Fruit fly (Drosophila melanogaster) whole organism, embryonic: ENCODE measurements around the gene CG43999.

Experiments used
- Atf3 ChIP-seq: fragments of 200-800 bp; sonication (Bioruptor generic); optimal IDR thresholded peaks from 3 replicates; lab custom pipeline; 2016; ENCODE audit warnings: missing biosample characterization, missing genetic modification characterization
- BtbVII ChIP-seq: fragments of 200-800 bp; sonication (Bioruptor generic); optimal IDR thresholded peaks from 3 replicates; lab custom pipeline; 2017; ENCODE audit warnings: missing biosample characterization, mild to moderate bottlenecking, missing genetic modification characterization
- Bteb2 ChIP-seq: fragments of 200-800 bp; sonication (Bioruptor generic); optimal IDR thresholded peaks from 2 replicates; lab custom pipeline; 2016; ENCODE audit warnings: missing biosample characterization, missing genetic modification characterization
- CG12236 ChIP-seq: fragments of 200-800 bp; sonication (Bioruptor generic); optimal IDR thresholded peaks from 2 replicates; lab custom pipeline; 2016; ENCODE audit warnings: missing biosample characterization, missing genetic modification characterization
- CG12391 ChIP-seq: fragments of 200-800 bp; sonication (Bioruptor generic); optimal IDR thresholded peaks from 3 replicates; lab custom pipeline; 2018; ENCODE audit warnings: missing biosample characterization, mild to moderate bottlenecking, missing genetic modification characterization, moderate library complexity
- CG12659 ChIP-seq: fragments of 200-800 bp; sonication (Bioruptor generic); optimal IDR thresholded peaks from 3 replicates; lab custom pipeline; 2017; ENCODE audit warnings: mild to moderate bottlenecking, missing biosample characterization, missing genetic modification reagents, missing genetic modification characterization
- CG12769 ChIP-seq: fragments of 200-800 bp; sonication (Bioruptor generic); optimal IDR thresholded peaks from 2 replicates; lab custom pipeline; 2019; ENCODE audit warnings: missing biosample characterization, mild to moderate bottlenecking, missing genetic modification characterization, moderate library complexity
- CG14441 ChIP-seq: fragments of 200-800 bp; sonication (Bioruptor generic); IDR thresholded peaks from 2 replicates; pipeline ENCODE4 v1.3.6; 2022; ENCODE audit warnings: missing biosample characterization, missing genetic modification characterization
- CG15011 ChIP-seq: fragments of 200-800 bp; sonication (Bioruptor generic); optimal IDR thresholded peaks from 3 replicates; lab custom pipeline; 2018; ENCODE audit warnings: missing biosample characterization, mild to moderate bottlenecking, missing genetic modification characterization
- CG15601 ChIP-seq: fragments of 200-800 bp; sonication (Bioruptor generic); optimal IDR thresholded peaks from 3 replicates; lab custom pipeline; 2019; ENCODE audit warnings: missing biosample characterization, mild to moderate bottlenecking, missing genetic modification characterization, moderate library complexity
- CG17359 ChIP-seq: fragments of 200-800 bp; sonication (Bioruptor generic); optimal IDR thresholded peaks from 3 replicates; lab custom pipeline; 2018; ENCODE audit warnings: missing biosample characterization, mild to moderate bottlenecking, missing genetic modification characterization, moderate library complexity
- CG17361 ChIP-seq: fragments of 200-800 bp; sonication (Bioruptor generic); IDR thresholded peaks from 3 replicates; pipeline ENCODE4 v1.3.6; 2022; ENCODE audit warnings: missing biosample characterization, missing genetic modification characterization
- CG18764 ChIP-seq: fragments of 200-800 bp; sonication (Bioruptor generic); optimal IDR thresholded peaks from 3 replicates; lab custom pipeline; 2016; ENCODE audit warnings: missing biosample characterization, missing genetic modification characterization
- CG31224 ChIP-seq: fragments of 200-800 bp; sonication (Bioruptor generic); IDR thresholded peaks from 2 replicates; pipeline ENCODE4 v1.3.6; 2022; ENCODE audit warnings: missing biosample characterization, missing genetic modification characterization
- CG31388 ChIP-seq: fragments of 200-800 bp; sonication (Bioruptor generic); optimal IDR thresholded peaks from 2 replicates; lab custom pipeline; 2016; ENCODE audit warnings: missing biosample characterization, missing genetic modification characterization
- CG3995 ChIP-seq: fragments of 200-800 bp; sonication (Bioruptor generic); optimal IDR thresholded peaks from 3 replicates; lab custom pipeline; 2016; ENCODE audit warnings: missing biosample characterization, missing genetic modification characterization
- CG6175 ChIP-seq: fragments of 200-800 bp; sonication (Bioruptor generic); IDR thresholded peaks from 3 replicates; pipeline ENCODE4 v1.3.6; 2022; ENCODE audit warnings: missing biosample characterization, missing genetic modification characterization
- CG7839 ChIP-seq: fragments of 200-800 bp; sonication (Bioruptor generic); optimal IDR thresholded peaks from 3 replicates; lab custom pipeline; 2018; ENCODE audit warnings: missing biosample characterization, mild to moderate bottlenecking, missing genetic modification characterization, moderate library complexity
- CG8478 ChIP-seq: fragments of >200 bp; optimal IDR thresholded peaks from 2 replicates; lab custom pipeline; 2018
- CG9932 ChIP-seq: fragments of 200-800 bp; sonication (Bioruptor generic); IDR thresholded peaks from 2 replicates; pipeline ENCODE4 v1.3.6; 2022; ENCODE audit warnings: missing biosample characterization, missing genetic modification characterization
- Doc3 ChIP-seq: fragments of 200-800 bp; sonication (Bioruptor generic); IDR thresholded peaks from 3 replicates; pipeline ENCODE4 v1.3.6; 2022; ENCODE audit warnings: missing biosample characterization, missing genetic modification characterization; ENCODE audit not compliant: partially characterized antibody
- Dref ChIP-seq: fragments of 200-800 bp; sonication (Bioruptor generic); IDR thresholded peaks from 2 replicates; pipeline ENCODE4 v1.3.6; 2022; ENCODE audit warnings: missing biosample characterization, missing genetic modification characterization
- Hr3 ChIP-seq: fragments of 200-800 bp; sonication (Bioruptor generic); optimal IDR thresholded peaks from 3 replicates; lab custom pipeline; 2016; ENCODE audit warnings: missing biosample characterization, missing genetic modification characterization
- Hsf ChIP-seq: fragments of 200-800 bp; sonication (Bioruptor generic); optimal IDR thresholded peaks from 3 replicates; lab custom pipeline; 2016; ENCODE audit warnings: missing biosample characterization, missing genetic modification characterization
- Jarid2 ChIP-seq: fragments of 200-800 bp; sonication (Bioruptor generic); optimal IDR thresholded peaks from 3 replicates; lab custom pipeline; 2017; ENCODE audit warnings: mild to moderate bottlenecking, missing biosample characterization, missing genetic modification reagents, missing genetic modification characterization
- Lim3 ChIP-seq: fragments of 200-800 bp; sonication (Bioruptor generic); IDR thresholded peaks from 2 replicates; pipeline ENCODE4 v1.3.6; 2022; ENCODE audit warnings: missing biosample characterization, missing genetic modification characterization
- NK7.1 ChIP-seq: fragments of 200-800 bp; sonication (Bioruptor generic); optimal IDR thresholded peaks from 3 replicates; lab custom pipeline; 2016; ENCODE audit warnings: missing biosample characterization, missing genetic modification characterization
- Rx ChIP-seq: fragments of 200-800 bp; sonication (Bioruptor generic); IDR thresholded peaks from 2 replicates; pipeline ENCODE4 v1.3.6; 2022; ENCODE audit warnings: missing biosample characterization, missing genetic modification characterization
- Sin3A ChIP-seq: fragments of >200 bp; optimal IDR thresholded peaks from 2 replicates; lab custom pipeline; 2018
- Usf ChIP-seq: fragments of 200-800 bp; sonication (Bioruptor generic); optimal IDR thresholded peaks from 2 replicates; lab custom pipeline; 2017; ENCODE audit warnings: missing genotype, missing biosample characterization, missing genetic modification characterization
- Xrp1 ChIP-seq: fragments of 200-800 bp; sonication (Bioruptor generic); IDR thresholded peaks from 2 replicates; pipeline ENCODE4 v1.3.6; 2022; ENCODE audit warnings: missing biosample characterization, missing genetic modification characterization
- ase ChIP-seq: fragments of 200-800 bp; sonication (Bioruptor generic); IDR thresholded peaks from 3 replicates; pipeline ENCODE4 v1.3.6; 2022; ENCODE audit warnings: missing biosample characterization, missing genetic modification characterization
- br ChIP-seq: fragments of >200 bp; optimal IDR thresholded peaks from 2 replicates; lab custom pipeline; 2017
- cg ChIP-seq: fragments of 200-800 bp; sonication (Bioruptor generic); optimal IDR thresholded peaks from 3 replicates; lab custom pipeline; 2019; ENCODE audit warnings: missing biosample characterization, mild to moderate bottlenecking, missing genetic modification characterization, moderate library complexity
- ems ChIP-seq: fragments of 200-800 bp; sonication (Bioruptor generic); optimal IDR thresholded peaks from 3 replicates; lab custom pipeline; 2016; ENCODE audit warnings: missing biosample characterization, missing genetic modification characterization
- ftz-f1 ChIP-seq: fragments of 200-800 bp; sonication (Bioruptor generic); optimal IDR thresholded peaks from 2 replicates; lab custom pipeline; 2016; ENCODE audit warnings: missing biosample characterization, missing genetic modification characterization
- gcm2 ChIP-seq: fragments of 200-800 bp; sonication (Bioruptor generic); optimal IDR thresholded peaks from 2 replicates; lab custom pipeline; 2016; ENCODE audit warnings: missing biosample characterization, missing genetic modification characterization
- h ChIP-seq: fragments of >200 bp; optimal IDR thresholded peaks from 2 replicates; lab custom pipeline; 2017
- hb ChIP-seq: fragments of 200-800 bp; sonication (Bioruptor generic); IDR thresholded peaks from 3 replicates; pipeline ENCODE4 v1.3.6; 2022; ENCODE audit warnings: missing biosample characterization, missing genetic modification characterization; ENCODE audit not compliant: partially characterized antibody
- hkb ChIP-seq, 2 experiments: fragments of 200-800 bp in 1 of 2; fragments of >200 bp in 1 of 2; sonication (Bioruptor generic) in 1 of 2; IDR thresholded peaks in 1 of 2; optimal IDR thresholded peaks in 1 of 2; 2 replicates each; pipeline versions ENCODE4 v1.3.6 to Lab custom; 2017 to 2022; ENCODE audit warnings: missing biosample characterization in 1 of 2, missing genetic modification characterization in 1 of 2
- kay ChIP-seq: fragments of 200-800 bp; sonication (Bioruptor generic); optimal IDR thresholded peaks from 2 replicates; lab custom pipeline; 2016; ENCODE audit warnings: missing biosample characterization, missing genetic modification characterization
- lab ChIP-seq: fragments of 200-800 bp; sonication (Bioruptor generic); optimal IDR thresholded peaks from 3 replicates; lab custom pipeline; 2017; ENCODE audit warnings: missing biosample characterization, missing genetic modification characterization, mild to moderate bottlenecking, moderate library complexity, missing genetic modification reagents
- lilli ChIP-seq: fragments of 200-800 bp; sonication (Bioruptor generic); optimal IDR thresholded peaks from 3 replicates; lab custom pipeline; 2016; ENCODE audit warnings: missing biosample characterization, missing genetic modification characterization
- lmd ChIP-seq: fragments of 200-800 bp; sonication (Bioruptor generic); IDR thresholded peaks from 2 replicates; pipeline ENCODE4 v1.3.6; 2022; ENCODE audit warnings: missing biosample characterization, missing genetic modification characterization
- lola ChIP-seq, 3 experiments: fragments of >200 bp in 2 of 3; fragments of 200-800 bp in 1 of 3; sonication (Bioruptor generic) in 1 of 3; optimal IDR thresholded peaks; 2 replicates each; lab custom pipeline; 2017 to 2019; ENCODE audit warnings: missing biosample characterization in 3 of 3, missing genetic modification characterization in 3 of 3, mild to moderate bottlenecking in 1 of 3, moderate library complexity in 1 of 3
- mirr ChIP-seq: fragments of 200-800 bp; sonication (Bioruptor generic); optimal IDR thresholded peaks from 3 replicates; lab custom pipeline; 2018; ENCODE audit warnings: missing biosample characterization, mild to moderate bottlenecking, missing genetic modification characterization
- nerfin-2 ChIP-seq: fragments of 200-800 bp; sonication (Bioruptor generic); IDR thresholded peaks from 2 replicates; pipeline ENCODE4 v1.3.6; 2022; ENCODE audit warnings: missing biosample characterization, missing genetic modification characterization; ENCODE audit not compliant: partially characterized antibody
- ranshi ChIP-seq: fragments of 200-800 bp; sonication (Bioruptor generic); IDR thresholded peaks from 2 replicates; pipeline ENCODE4 v1.3.6; 2022; ENCODE audit warnings: missing biosample characterization, missing genetic modification characterization
- repo ChIP-seq: fragments of 200-800 bp; sonication (Bioruptor generic); optimal IDR thresholded peaks from 2 replicates; lab custom pipeline; 2016; ENCODE audit warnings: missing biosample characterization, missing genetic modification characterization
- seq ChIP-seq: fragments of 200-800 bp; sonication (Bioruptor generic); IDR thresholded peaks from 2 replicates; pipeline ENCODE4 v1.3.6; 2022; ENCODE audit warnings: missing biosample characterization, missing genetic modification characterization
- slou ChIP-seq: fragments of 200-800 bp; sonication (Bioruptor generic); optimal IDR thresholded peaks from 3 replicates; lab custom pipeline; 2016; ENCODE audit warnings: missing biosample characterization, missing genetic modification characterization
- tup ChIP-seq: fragments of 200-800 bp; sonication (Bioruptor generic); optimal IDR thresholded peaks from 2 replicates; lab custom pipeline; 2016; ENCODE audit warnings: missing biosample characterization, mild to moderate bottlenecking, missing genetic modification characterization, moderate library complexity
- z ChIP-seq: fragments of 200-800 bp; sonication (Bioruptor generic); IDR thresholded peaks from 3 replicates; pipeline ENCODE4 v1.3.6; 2022; ENCODE audit warnings: missing biosample characterization, missing genetic modification characterization

CG43999 gene

dm6 chr3R:23947002-23947401 is 18.2 kb upstream of the CG43999 start (continued):
- TF ChIP-seq Rx (GFP tag; lab: Robert Waterston, UW) (no peak), CG15601 (tag; lab: Kevin White, UChicago) (peak; percentile 60), Atf3 (no peak), br (lab: Kevin White, UChicago) (no peak), Jarid2 (GFP tag; lab: Kevin White, UChicago) (no peak), lilli (no peak), ftz-f1 (GFP tag; lab: Kevin White, UChicago) (no peak), Lim3 (GFP tag; lab: Robert Waterston, UW) (no peak), NK7.1 (GFP tag; lab: Kevin White, UChicago) (no peak), CG31388 (GFP tag; lab: Kevin White, UChicago) (no peak), CG3995 (GFP tag; lab: Kevin White, UChicago) (no peak), mirr (GFP tag; lab: Kevin White, UChicago) (peak; percentile 65), lab (GFP tag; lab: Kevin White, UChicago) (peak; percentile 32), CG12769 (peak; percentile 36), CG12236 (GFP tag; lab: Kevin White, UChicago) (no peak), CG12391 (no peak), cg (GFP tag; lab: Kevin White, UChicago) (no peak), CG17361 (GFP tag; lab: Robert Waterston, UW) (no peak), z (GFP tag; lab: Robert Waterston, UW) (no peak), BtbVII (GFP tag; lab: Kevin White, UChicago) (peak; percentile 24), repo (GFP tag; lab: Kevin White, UChicago) (no peak), CG17359 (tag; lab: Kevin White, UChicago) (peak; percentile 18), gcm2 (GFP tag; lab: Kevin White, UChicago) (no peak), lola (GFP tag; optimal IDR thresholded peaks at IDR 0.05; lab: Kevin White, UChicago) (no peak), ems (GFP tag; lab: Kevin White, UChicago) (no peak), tup (GFP tag; lab: Kevin White, UChicago) (no peak), hkb (optimal IDR thresholded peaks at IDR 0.05; lab: Kevin White, UChicago) (no peak), hkb (GFP tag; IDR thresholded peaks at IDR 0.05; lab: Robert Waterston, UW) (0 out of 2 replicates have a peak, but pooled peaks have one; percentile 15), CG18764 (GFP tag; lab: Kevin White, UChicago) (no peak), CG8478 (lab: Kevin White, UChicago) (no peak), h (lab: Kevin White, UChicago) (no peak), kay (GFP tag; lab: Kevin White, UChicago) (no peak), ase (GFP tag; lab: Robert Waterston, UW) (no peak), CG15011 (GFP tag; lab: Kevin White, UChicago) (no peak), lmd (GFP tag; lab: Robert Waterston, UW) (no peak), CG12659 (no peak), Bteb2 (GFP tag; lab: Kevin White, UChicago) (no peak), nerfin-2 (GFP tag; lab: Robert Waterston, UW) (no peak), hb (GFP tag; lab: Robert Waterston, UW) (no peak), CG9932 (GFP tag; lab: Robert Waterston, UW) (0 out of 2 replicates have a peak, but pooled peaks have one; percentile 11), Dref (GFP tag; lab: Robert Waterston, UW) (no peak), CG6175 (GFP tag; lab: Robert Waterston, UW) (no peak), CG31224 (GFP tag; lab: Robert Waterston, UW) (no peak), Xrp1 (GFP tag; lab: Robert Waterston, UW) (no peak), CG7839 (tag; lab: Kevin White, UChicago) (no peak), Doc3 (GFP tag; lab: Robert Waterston, UW) (no peak), ranshi (GFP tag; lab: Robert Waterston, UW) (no peak), seq (GFP tag; lab: Robert Waterston, UW) (no peak), CG14441 (GFP tag; lab: Robert Waterston, UW) (no peak), Hsf (GFP tag; lab: Kevin White, UChicago) (no peak), slou (no peak), Sin3A (lab: Kevin White, UChicago) (no peak), Hr3 (GFP tag; lab: Kevin White, UChicago) (no peak), Usf (GFP tag; lab: Kevin White, UChicago) (no peak)
